Worm (Caenorhabditis elegans) whole organism, L4/young adult: ENCODE results near the gene pck-3.

Source experiments
- W03F9.2 ChIP-seq: fragments of 150-350 bp; optimal IDR thresholded peaks from 2 replicates; lab custom pipeline; 2014; ENCODE audit warnings: missing biosample characterization, missing genetic modification characterization
- dao-5 ChIP-seq: sonication (generic microtip); optimal IDR thresholded peaks from 2 replicates; lab custom pipeline; 2016; ENCODE audit warnings: missing genotype, missing genetic modification characterization, moderate library complexity, missing compliant biosample characterization
- him-1 ChIP-seq: sonication (generic microtip); optimal IDR thresholded peaks from 2 replicates; lab custom pipeline; 2016; ENCODE audit warnings: missing genotype, missing genetic modification reagents, missing genetic modification characterization, missing compliant biosample characterization

Gene pck-3

DNA sequence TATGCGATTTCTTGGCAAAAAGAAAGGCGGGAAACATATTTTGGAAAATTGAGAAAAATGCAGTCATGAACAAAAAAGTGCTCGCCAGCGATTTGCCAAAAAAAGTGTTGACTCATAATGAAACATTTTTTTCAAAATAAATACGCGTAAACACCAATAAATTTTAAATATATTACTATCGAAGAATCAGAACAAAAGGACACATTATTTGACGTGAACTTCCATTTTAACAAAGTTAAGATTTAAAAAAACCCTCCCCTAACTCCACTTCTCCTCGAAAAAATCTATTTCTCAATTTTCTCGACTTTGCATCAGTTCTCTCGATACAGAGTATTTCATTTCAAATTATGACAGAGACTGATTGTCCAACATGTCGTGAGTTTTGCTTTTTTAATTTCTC is at the start of gene pck-3:
pck-3 (plus strand) TSS at position 301 of the 400 bp plus-strand sequence.
- TF ChIP-seq W03F9.2 (tag; lab: Kevin White, UChicago) (no peak), him-1 (tag; lab: Kevin White, UChicago) (no peak), dao-5 (tag; lab: Kevin White, UChicago) (no peak)

DNA sequence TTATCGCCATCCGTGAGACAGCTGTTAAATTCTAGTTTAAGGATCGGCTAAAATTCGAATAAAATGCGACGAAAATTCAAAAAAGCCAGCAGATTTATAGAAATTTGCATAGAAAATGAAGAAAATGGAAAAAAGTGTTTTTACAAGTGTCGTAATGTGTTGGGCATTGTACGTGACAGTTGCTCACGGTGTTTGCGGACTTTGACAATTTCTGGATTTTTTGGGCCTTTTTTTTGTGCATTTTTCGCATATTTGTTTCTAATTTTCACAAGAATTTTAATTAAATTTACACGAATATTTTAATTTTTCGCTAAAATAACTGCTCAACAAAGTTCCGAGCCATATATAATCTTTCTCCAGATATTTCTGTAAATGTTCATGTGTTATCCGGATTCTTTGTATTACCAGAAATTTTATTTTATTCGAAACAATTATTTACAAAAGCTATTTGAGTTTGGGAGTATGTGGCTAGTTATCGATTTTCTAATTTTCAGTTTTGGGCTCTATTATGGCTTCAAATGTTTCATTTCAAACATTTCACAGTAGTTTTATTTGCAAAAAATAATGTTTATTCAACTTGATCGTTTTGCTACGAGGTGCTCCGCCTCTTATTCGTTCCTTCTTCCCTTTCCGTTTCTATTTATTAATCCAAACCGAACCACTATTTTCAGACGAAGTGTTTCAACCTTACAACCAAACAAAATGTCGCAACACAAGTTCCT is 48.3 kb upstream of the pck-3 start, which contains the start of gene sams-3:
sams-3 (plus strand) TSS at position 672 of the 722 bp plus-strand sequence.
- TF ChIP-seq dao-5 (tag; lab: Kevin White, UChicago) (no peak), W03F9.2 (tag; lab: Kevin White, UChicago) (peak; percentile 7)

DNA sequence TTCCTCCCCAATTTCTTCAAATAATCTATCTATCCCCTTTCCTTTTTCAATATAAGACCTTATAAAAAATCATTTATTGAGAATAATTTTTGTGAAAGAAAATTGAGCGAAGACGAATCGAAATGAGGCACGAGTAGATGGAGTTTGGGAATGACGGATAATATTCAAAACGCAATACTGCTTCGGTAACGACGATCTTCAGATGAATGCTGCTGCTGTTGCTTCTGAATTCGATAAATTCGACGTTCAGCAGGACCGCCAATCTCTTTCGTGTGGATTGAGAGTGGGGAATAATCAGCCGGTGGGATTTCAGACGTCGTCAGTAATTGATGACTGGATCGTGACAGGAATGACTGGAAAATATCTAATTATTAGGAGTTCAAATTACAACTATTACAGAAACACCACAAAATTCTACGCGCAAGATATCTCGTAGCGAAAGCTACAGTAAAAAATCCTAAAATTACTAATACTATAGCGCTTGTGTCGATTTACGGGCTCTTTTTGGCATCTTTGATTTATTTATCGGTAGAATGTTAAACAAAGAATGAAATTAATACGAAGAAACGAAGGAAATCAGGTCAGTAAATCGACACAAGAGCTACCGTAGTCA is 45.6 kb upstream of the pck-3 start:
- no peak for TF ChIP-seq dao-5 (tag; lab: Kevin White, UChicago)
- TF ChIP-seq W03F9.2 (tag; lab: Kevin White, UChicago), result no peak

DNA sequence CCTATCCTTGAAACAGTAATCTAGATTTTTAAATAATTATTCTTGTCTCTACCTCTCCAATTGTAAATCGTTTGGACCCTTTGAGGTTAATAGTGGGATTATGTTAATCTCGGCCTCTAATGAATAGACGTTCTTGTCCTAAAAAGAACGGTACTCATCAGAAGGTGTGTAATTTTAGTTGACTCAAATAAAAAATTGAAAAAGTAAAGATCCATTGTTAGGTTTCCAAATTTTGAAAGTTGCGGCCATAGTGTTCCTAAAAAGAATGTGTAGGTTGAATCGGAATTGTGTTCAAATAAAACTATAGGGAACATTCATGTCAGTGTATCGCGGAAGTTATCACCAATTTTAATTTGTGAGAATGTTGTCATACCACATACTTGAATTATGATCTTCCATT is 40.8 kb upstream of the pck-3 start:
- no peak for TF ChIP-seq W03F9.2 (tag; lab: Kevin White, UChicago)
- no peak for TF ChIP-seq dao-5 (tag; lab: Kevin White, UChicago)
- no peak for TF ChIP-seq him-1 (tag; lab: Kevin White, UChicago)

DNA sequence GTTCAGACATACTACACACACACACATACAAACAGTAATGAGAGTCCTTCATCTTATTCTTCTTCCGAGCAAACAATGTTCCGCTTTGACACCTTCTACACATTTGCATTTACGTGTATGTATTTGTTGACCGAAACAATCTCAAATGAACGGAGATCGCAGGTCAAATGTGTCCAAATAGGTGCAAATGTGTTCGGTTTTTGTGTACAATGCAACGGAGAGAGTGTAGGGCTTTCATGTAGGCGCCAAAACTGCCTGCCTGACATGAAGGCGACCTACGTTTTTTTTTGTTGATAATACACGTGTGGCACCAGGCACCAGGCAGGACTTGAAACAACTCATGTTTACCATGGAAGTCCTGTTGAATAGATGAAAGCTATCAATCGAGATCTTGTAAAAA is 39.5 kb upstream of the pck-3 start:
- TF ChIP-seq dao-5 (tag; lab: Kevin White, UChicago), result no peak
- no peak for TF ChIP-seq W03F9.2 (tag; lab: Kevin White, UChicago)
- no peak for TF ChIP-seq him-1 (tag; lab: Kevin White, UChicago)

DNA sequence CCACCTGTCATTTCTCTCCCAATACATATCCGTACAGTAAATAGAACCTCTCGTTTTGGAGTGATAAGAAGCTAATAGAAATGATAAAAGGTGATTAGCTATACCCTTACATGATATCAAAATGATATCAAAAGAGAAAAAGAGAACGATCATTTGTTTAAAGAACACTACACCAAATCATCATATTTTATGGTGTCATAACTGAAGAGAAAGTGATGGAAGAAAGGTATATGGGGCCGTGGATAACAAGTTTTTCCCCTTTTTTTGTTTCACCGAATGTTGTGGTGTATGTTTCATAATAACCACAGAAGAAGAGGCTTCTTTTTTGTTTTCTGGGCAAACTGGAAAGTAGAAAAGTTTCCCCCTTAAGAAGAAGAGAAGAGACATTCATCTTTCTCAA is 38.2 kb upstream of the pck-3 start:
- TF ChIP-seq dao-5 (tag; lab: Kevin White, UChicago), result no peak
- no peak for TF ChIP-seq W03F9.2 (tag; lab: Kevin White, UChicago)

DNA sequence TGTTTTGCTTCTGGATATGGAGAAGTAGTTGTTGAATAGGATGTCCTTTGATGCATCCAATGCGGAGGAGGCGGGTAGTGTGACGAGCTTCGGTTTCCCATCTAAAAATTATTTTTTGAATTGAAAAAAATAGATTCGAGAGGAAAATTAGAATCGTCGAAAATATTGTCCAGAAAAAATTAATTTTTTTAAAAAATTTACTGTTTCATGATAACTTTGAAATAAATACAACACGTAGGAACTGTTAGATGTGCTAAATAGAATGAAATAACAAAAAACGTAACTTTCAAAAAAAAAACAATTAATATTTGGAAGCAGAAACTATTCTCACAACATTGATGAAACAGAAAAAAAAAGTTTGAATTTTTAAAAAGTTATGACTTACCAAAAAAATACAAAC is 36.6 kb upstream of the pck-3 start, which contains the start of gene C06E7.4:
C06E7.4 (minus strand) TSS at position 101 of the 400 bp plus-strand sequence.
- no peak for TF ChIP-seq him-1 (tag; lab: Kevin White, UChicago)
- no peak for TF ChIP-seq W03F9.2 (tag; lab: Kevin White, UChicago)
- no peak for TF ChIP-seq dao-5 (tag; lab: Kevin White, UChicago)

DNA sequence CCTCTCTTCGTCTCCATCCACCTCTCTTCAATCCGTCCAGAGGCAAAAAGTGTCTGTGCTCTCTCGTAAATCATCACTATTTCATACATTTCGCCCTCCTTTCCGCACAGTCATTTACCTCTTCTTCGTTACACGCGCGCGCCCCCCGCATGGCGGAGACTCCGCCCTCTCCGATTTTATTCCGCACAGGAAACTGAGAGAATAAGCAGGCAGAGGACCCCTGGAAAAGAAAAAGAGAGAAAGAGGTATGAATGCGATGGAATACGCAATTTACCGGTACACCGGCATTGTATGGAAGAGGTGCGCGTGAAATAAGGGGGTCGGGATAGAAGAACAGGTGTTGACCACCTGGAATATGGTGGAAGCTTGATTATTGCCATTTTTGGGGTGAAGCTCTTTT is 35.7 kb upstream of the pck-3 start:
- TF ChIP-seq him-1 (tag; lab: Kevin White, UChicago) (no peak), dao-5 (tag; lab: Kevin White, UChicago) (no peak), W03F9.2 (tag; lab: Kevin White, UChicago) (no peak)

DNA sequence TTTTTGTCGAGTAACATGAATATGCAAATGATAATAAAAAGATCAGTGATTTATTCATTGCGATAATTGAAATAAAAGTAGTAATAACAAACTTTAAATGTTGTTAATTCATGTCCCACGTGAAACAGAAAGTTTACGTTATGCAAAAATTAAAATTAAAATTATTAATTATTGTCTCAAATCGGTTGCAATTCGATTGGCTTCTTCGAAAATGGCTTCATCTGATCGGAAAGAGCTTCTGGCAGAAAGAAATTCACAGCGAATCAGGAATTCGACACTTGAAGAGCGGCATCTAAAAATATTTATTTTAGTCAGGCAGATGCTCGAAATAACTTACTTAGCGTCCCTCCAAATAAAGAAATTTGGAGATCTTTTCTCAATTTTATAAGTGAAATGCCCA is 30.6 kb upstream of the pck-3 start, which contains the start of gene spe-27:
spe-27 (minus strand) TSS at position 101 of the 400 bp plus-strand sequence.
- no peak for TF ChIP-seq W03F9.2 (tag; lab: Kevin White, UChicago)
- no peak for TF ChIP-seq him-1 (tag; lab: Kevin White, UChicago)
- TF ChIP-seq dao-5 (tag; lab: Kevin White, UChicago), result no peak

DNA sequence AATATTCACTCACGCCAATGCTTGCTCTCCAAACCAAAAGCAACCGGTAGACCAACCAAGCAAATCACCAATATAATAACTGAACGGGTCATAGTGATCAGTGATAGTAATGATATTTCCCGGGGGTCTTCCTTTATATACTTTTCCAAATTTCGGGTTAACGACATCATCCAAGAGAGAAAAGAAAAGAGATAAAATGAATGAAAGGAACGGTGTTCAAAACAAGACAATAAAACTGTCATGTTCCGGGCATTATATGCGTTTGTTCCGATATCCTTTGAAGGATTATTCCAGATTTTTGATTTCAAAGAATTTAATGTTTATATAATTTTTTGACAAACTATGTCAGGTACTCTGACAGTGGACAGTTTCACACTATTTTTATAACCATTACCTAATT is 29.3 kb upstream of the pck-3 start, which contains the start of gene C06E7.88:
C06E7.88 (minus strand) TSS at position 101 of the 400 bp plus-strand sequence.
- no peak for TF ChIP-seq W03F9.2 (tag; lab: Kevin White, UChicago)
- TF ChIP-seq him-1 (tag; lab: Kevin White, UChicago), result no peak
- no peak for TF ChIP-seq dao-5 (tag; lab: Kevin White, UChicago)

DNA sequence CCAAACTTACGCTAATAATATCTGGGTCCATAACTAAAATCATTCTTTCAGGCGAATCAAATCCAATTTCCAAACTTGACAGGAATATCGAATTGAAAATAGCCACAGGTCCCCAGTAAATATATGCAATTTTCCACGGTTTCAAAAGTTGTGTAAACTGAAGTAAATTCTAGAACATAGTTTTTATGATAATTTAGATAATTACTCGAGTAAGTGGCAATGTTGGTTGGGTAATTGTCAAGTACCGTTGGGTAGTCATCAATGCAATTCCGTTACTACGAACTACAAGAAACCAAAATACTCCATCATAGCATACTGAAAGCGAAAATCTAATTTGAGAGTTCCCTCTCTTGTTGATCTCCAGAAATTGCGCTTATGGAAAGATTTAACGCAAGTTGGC is 27.1 kb upstream of the pck-3 start:
- no peak for TF ChIP-seq him-1 (tag; lab: Kevin White, UChicago)
- TF ChIP-seq W03F9.2 (tag; lab: Kevin White, UChicago), result no peak
- no peak for TF ChIP-seq dao-5 (tag; lab: Kevin White, UChicago)

DNA sequence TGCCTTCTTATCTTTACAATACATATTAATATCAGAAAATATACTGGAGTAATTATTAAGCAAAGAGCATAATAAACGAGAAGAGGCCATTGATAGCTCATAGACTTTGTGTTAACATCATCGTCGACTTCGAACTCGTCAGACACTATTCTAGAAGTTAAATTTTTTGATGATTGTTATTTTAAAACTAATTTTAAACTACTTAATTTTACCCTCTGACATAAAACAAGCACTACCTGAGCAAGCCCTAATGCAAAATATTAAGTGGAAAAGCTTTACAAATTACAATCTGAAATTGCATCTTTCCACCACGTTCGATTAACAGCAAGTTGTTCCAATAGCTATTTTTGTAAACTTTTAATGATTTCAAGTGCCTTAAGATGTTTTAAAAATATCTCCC is 26.4 kb upstream of the pck-3 start, which contains the start of gene srv-17:
srv-17 (minus strand) TSS at position 101 of the 400 bp plus-strand sequence.
- no peak for TF ChIP-seq W03F9.2 (tag; lab: Kevin White, UChicago)
- no peak for TF ChIP-seq him-1 (tag; lab: Kevin White, UChicago)
- no peak for TF ChIP-seq dao-5 (tag; lab: Kevin White, UChicago)

DNA sequence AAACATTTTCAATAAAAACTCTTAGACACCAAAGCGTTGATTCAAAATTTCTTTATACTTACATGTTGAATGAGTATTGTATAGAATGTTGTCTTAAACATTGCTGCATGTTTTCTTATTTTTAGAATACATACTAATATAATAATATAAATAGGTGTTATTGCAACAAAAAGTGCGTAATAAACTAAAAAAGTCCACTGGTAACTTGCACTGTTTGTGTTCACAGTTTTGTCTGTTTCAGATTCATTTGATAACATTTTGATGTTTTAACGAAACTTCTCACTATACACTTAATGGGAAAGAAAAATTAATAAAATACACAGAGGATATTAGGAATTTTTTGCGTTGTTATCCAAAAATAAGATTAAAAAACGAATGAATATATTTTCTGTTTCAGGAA is 22.6 kb upstream of the pck-3 start, which contains the start of gene srv-19:
srv-19 (minus strand) TSS at position 101 of the 400 bp plus-strand sequence.
- TF ChIP-seq W03F9.2 (tag; lab: Kevin White, UChicago), result no peak

DNA sequence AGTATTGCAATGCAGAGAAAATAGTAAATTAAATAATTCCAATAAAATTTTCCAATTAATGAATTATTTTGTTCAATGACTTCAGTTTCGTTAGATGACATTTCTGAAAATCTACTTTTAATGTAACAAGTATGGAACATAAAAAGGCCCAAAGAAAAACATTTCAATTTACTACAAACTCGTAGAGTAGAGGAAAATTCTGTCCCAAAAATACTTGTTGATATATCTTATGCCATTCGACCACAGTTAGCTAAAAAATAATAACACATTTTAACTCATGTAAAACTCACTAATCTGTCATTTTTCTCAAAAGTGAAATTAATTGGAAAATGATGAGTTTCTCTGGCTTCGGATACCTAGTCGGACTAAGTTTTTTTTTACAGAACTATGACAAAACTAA is 19.2 kb upstream of the pck-3 start, which contains the start of gene srv-21:
srv-21 (minus strand) TSS at position 101 of the 400 bp plus-strand sequence.
- TF ChIP-seq him-1 (tag; lab: Kevin White, UChicago) (no peak), dao-5 (tag; lab: Kevin White, UChicago) (no peak), W03F9.2 (tag; lab: Kevin White, UChicago) (no peak)
